Fruit fly (Drosophila melanogaster) whole organism, embryonic: ENCODE data around the gene CG32267.
A peak's percentile ranks its signal among the peaks of the same experiment; 100 is the strongest.

Source experiments
- Adf1 ChIP-seq: fragments of 200-800 bp; sonication (Bioruptor generic); IDR thresholded peaks from 2 replicates; pipeline ENCODE4 v1.3.6; 2022; ENCODE audit warnings: missing biosample characterization, missing genetic modification characterization
- CG11456 ChIP-seq: fragments of 200-800 bp; sonication (Bioruptor generic); IDR thresholded peaks from 3 replicates; pipeline ENCODE4 v1.3.6; 2022; ENCODE audit warnings: missing biosample characterization, missing genetic modification characterization
- CG11696 ChIP-seq: fragments of 200-800 bp; sonication (Bioruptor generic); IDR thresholded peaks from 2 replicates; pipeline ENCODE4 v1.3.6; 2022; ENCODE audit warnings: missing biosample characterization, missing genetic modification characterization
- CG12071 ChIP-seq: fragments of 200-800 bp; sonication (Bioruptor generic); optimal IDR thresholded peaks from 3 replicates; lab custom pipeline; 2018; ENCODE audit warnings: missing biosample characterization, mild to moderate bottlenecking, missing genetic modification characterization
- CG12104 ChIP-seq: fragments of 200-800 bp; sonication (Bioruptor generic); optimal IDR thresholded peaks from 3 replicates; lab custom pipeline; 2016; ENCODE audit warnings: missing biosample characterization, missing genetic modification characterization
- CG13296 ChIP-seq: fragments of 200-800 bp; sonication (Bioruptor generic); optimal IDR thresholded peaks from 3 replicates; lab custom pipeline; 2018; ENCODE audit warnings: missing biosample characterization, mild to moderate bottlenecking, missing genetic modification characterization
- CG18262 ChIP-seq: fragments of 200-800 bp; optimal IDR thresholded peaks from 3 replicates; lab custom pipeline; 2019; ENCODE audit warnings: missing biosample characterization, mild to moderate bottlenecking, missing genetic modification characterization, moderate library complexity
- CG2129 ChIP-seq: fragments of 200-800 bp; sonication (Bioruptor generic); IDR thresholded peaks from 2 replicates; pipeline ENCODE4 v1.3.6; 2022; ENCODE audit warnings: missing biosample characterization, missing genetic modification characterization; ENCODE audit not compliant: partially characterized antibody
- CG3407 ChIP-seq: fragments of 200-800 bp; sonication (Bioruptor generic); optimal IDR thresholded peaks from 2 replicates; lab custom pipeline; 2018; ENCODE audit warnings: missing biosample characterization, mild to moderate bottlenecking, missing genetic modification characterization
- CG3995 ChIP-seq: fragments of 200-800 bp; sonication (Bioruptor generic); optimal IDR thresholded peaks from 3 replicates; lab custom pipeline; 2016; ENCODE audit warnings: missing biosample characterization, missing genetic modification characterization
- CG6272 ChIP-seq: fragments of 200-800 bp; sonication (Bioruptor generic); IDR thresholded peaks from 2 replicates; pipeline ENCODE4 v1.3.6; 2022; ENCODE audit warnings: missing biosample characterization, missing genetic modification characterization
- CG6654 ChIP-seq: fragments of 200-800 bp; sonication (Bioruptor generic); optimal IDR thresholded peaks from 2 replicates; lab custom pipeline; 2017; ENCODE audit warnings: missing biosample characterization, mild to moderate bottlenecking, missing genetic modification characterization
- CG6765 ChIP-seq: fragments of 200-800 bp; sonication (Bioruptor generic); optimal IDR thresholded peaks from 3 replicates; lab custom pipeline; 2017; ENCODE audit warnings: missing biosample characterization, mild to moderate bottlenecking, missing genetic modification characterization
- CG7745 ChIP-seq: fragments of 200-800 bp; sonication (Bioruptor generic); optimal IDR thresholded peaks from 2 replicates; lab custom pipeline; 2018; ENCODE audit warnings: missing biosample characterization, mild to moderate bottlenecking, missing genetic modification characterization, moderate library complexity
- CG7839 ChIP-seq: fragments of 200-800 bp; sonication (Bioruptor generic); optimal IDR thresholded peaks from 3 replicates; lab custom pipeline; 2018; ENCODE audit warnings: missing biosample characterization, mild to moderate bottlenecking, missing genetic modification characterization, moderate library complexity
- CG9609 ChIP-seq: fragments of 200-800 bp; sonication (Bioruptor generic); optimal IDR thresholded peaks from 3 replicates; lab custom pipeline; 2016; ENCODE audit warnings: missing biosample characterization, missing genetic modification characterization
- CG9876 ChIP-seq: fragments of 200-800 bp; sonication (Bioruptor generic); optimal IDR thresholded peaks from 2 replicates; lab custom pipeline; 2016; ENCODE audit warnings: missing biosample characterization, missing genetic modification characterization
- CHES-1-like ChIP-seq: fragments of 200-800 bp; sonication (Bioruptor generic); optimal IDR thresholded peaks from 2 replicates; lab custom pipeline; 2016; ENCODE audit warnings: missing biosample characterization, missing genetic modification characterization
- Chrac-16 ChIP-seq: fragments of 200-800 bp; sonication (Bioruptor generic); optimal IDR thresholded peaks from 3 replicates; lab custom pipeline; 2016; ENCODE audit warnings: missing biosample characterization, missing genetic modification characterization
- Dip3 ChIP-seq: fragments of 200-800 bp; sonication (Bioruptor generic); optimal IDR thresholded peaks from 3 replicates; lab custom pipeline; 2016; ENCODE audit warnings: missing biosample characterization, missing genetic modification characterization
- Doc2 ChIP-seq: fragments of 200-800 bp; sonication (Bioruptor generic); IDR thresholded peaks from 2 replicates; pipeline ENCODE4 v1.3.6; 2022; ENCODE audit warnings: missing biosample characterization, missing genetic modification characterization
- Fer3 ChIP-seq: fragments of 200-800 bp; sonication (Bioruptor generic); optimal IDR thresholded peaks from 2 replicates; lab custom pipeline; 2018; ENCODE audit warnings: missing biosample characterization, mild to moderate bottlenecking, missing genetic modification characterization, moderate library complexity
- Jarid2 ChIP-seq: fragments of 200-800 bp; sonication (Bioruptor generic); optimal IDR thresholded peaks from 3 replicates; lab custom pipeline; 2017; ENCODE audit warnings: mild to moderate bottlenecking, missing biosample characterization, missing genetic modification reagents, missing genetic modification characterization
- Mes4 ChIP-seq: fragments of 200-800 bp; sonication (Bioruptor generic); optimal IDR thresholded peaks from 2 replicates; lab custom pipeline; 2016; ENCODE audit warnings: missing biosample characterization, missing genetic modification characterization
- Optix ChIP-seq: fragments of 200-800 bp; sonication (Bioruptor generic); IDR thresholded peaks from 3 replicates; pipeline ENCODE4 v1.3.6; 2022; ENCODE audit warnings: missing biosample characterization, missing genetic modification characterization
- Sry-δ ChIP-seq: fragments of 200-800 bp; sonication (Bioruptor generic); optimal IDR thresholded peaks from 2 replicates; lab custom pipeline; 2016; ENCODE audit warnings: missing biosample characterization, missing genetic modification characterization
- Trl ChIP-seq, 3 experiments: fragments of >200 bp in 2 of 3; fragments of 200-800 bp in 1 of 3; sonication (Bioruptor generic) in 1 of 3; optimal IDR thresholded peaks; 2 replicates in 1 of 3; 3 replicates in 2 of 3; lab custom pipeline; 2016 to 2017; ENCODE audit warnings: missing biosample characterization in 1 of 3, missing genetic modification characterization in 1 of 3
- Usf ChIP-seq: fragments of 200-800 bp; sonication (Bioruptor generic); optimal IDR thresholded peaks from 2 replicates; lab custom pipeline; 2017; ENCODE audit warnings: missing genotype, missing biosample characterization, missing genetic modification characterization
- YL-1 ChIP-seq: fragments of 200-800 bp; sonication (Bioruptor generic); optimal IDR thresholded peaks from 3 replicates; lab custom pipeline; 2017; ENCODE audit warnings: missing biosample characterization, mild to moderate bottlenecking, missing genetic modification characterization
- bigmax ChIP-seq: fragments of 200-800 bp; sonication (Bioruptor generic); optimal IDR thresholded peaks from 2 replicates; lab custom pipeline; 2018; ENCODE audit warnings: missing biosample characterization, mild to moderate bottlenecking, missing genetic modification characterization
- bowl ChIP-seq: fragments of 200-800 bp; sonication (Bioruptor generic); IDR thresholded peaks from 2 replicates; pipeline ENCODE4 v1.3.6; 2022; ENCODE audit warnings: missing biosample characterization, missing genetic modification characterization
- eve ChIP-seq, 2 experiments: fragments of >200 bp; optimal IDR thresholded peaks; 2 replicates each; lab custom pipeline; 2017; ENCODE audit warnings: missing biosample characterization in 2 of 2, missing genetic modification characterization in 2 of 2
- fd3F ChIP-seq: fragments of 200-800 bp; sonication (Bioruptor generic); optimal IDR thresholded peaks from 2 replicates; lab custom pipeline; 2018; ENCODE audit warnings: missing biosample characterization, mild to moderate bottlenecking, missing genetic modification characterization, moderate library complexity
- fd96Cb ChIP-seq: fragments of 200-800 bp; sonication (Bioruptor generic); optimal IDR thresholded peaks from 2 replicates; lab custom pipeline; 2018; ENCODE audit warnings: missing biosample characterization, mild to moderate bottlenecking, missing genetic modification characterization, moderate library complexity
- her ChIP-seq: fragments of 200-800 bp; sonication (Bioruptor generic); optimal IDR thresholded peaks from 2 replicates; lab custom pipeline; 2016; ENCODE audit warnings: missing biosample characterization, missing genetic modification characterization
- ken ChIP-seq: fragments of 200-800 bp; sonication (Bioruptor generic); IDR thresholded peaks from 3 replicates; pipeline ENCODE4 v1.3.6; 2022; ENCODE audit warnings: missing biosample characterization, missing genetic modification characterization
- kni ChIP-seq: fragments of 200-800 bp; sonication (Bioruptor generic); optimal IDR thresholded peaks from 3 replicates; lab custom pipeline; 2017; ENCODE audit warnings: mild to moderate bottlenecking, missing biosample characterization, missing genetic modification reagents, missing genetic modification characterization
- mam ChIP-seq: fragments of 200-800 bp; sonication (Bioruptor generic); optimal IDR thresholded peaks from 3 replicates; lab custom pipeline; 2016; ENCODE audit warnings: missing biosample characterization, missing genetic modification characterization
- mirr ChIP-seq: fragments of 200-800 bp; sonication (Bioruptor generic); optimal IDR thresholded peaks from 3 replicates; lab custom pipeline; 2018; ENCODE audit warnings: missing biosample characterization, mild to moderate bottlenecking, missing genetic modification characterization
- nerfin-1 ChIP-seq: fragments of 200-800 bp; sonication (Bioruptor generic); optimal IDR thresholded peaks from 3 replicates; lab custom pipeline; 2019; ENCODE audit warnings: missing biosample characterization, mild to moderate bottlenecking, missing genetic modification characterization, moderate library complexity
- org-1 ChIP-seq: fragments of 200-800 bp; sonication (Bioruptor generic); optimal IDR thresholded peaks from 2 replicates; lab custom pipeline; 2017; ENCODE audit warnings: missing biosample characterization, missing genetic modification characterization
- pan ChIP-seq, 4 experiments: fragments of >200 bp in 3 of 4; fragments of 200-800 bp in 1 of 4; sonication (Bioruptor generic) in 1 of 4; optimal IDR thresholded peaks in 3 of 4; IDR thresholded peaks in 1 of 4; 2 replicates each; pipeline versions ENCODE4 v1.3.6 to Lab custom; 2017 to 2022; ENCODE audit warnings: missing biosample characterization in 2 of 4, missing genetic modification characterization in 2 of 4, mixed read lengths in 1 of 4
- pfk ChIP-seq: fragments of 200-800 bp; sonication (Bioruptor generic); optimal IDR thresholded peaks from 2 replicates; lab custom pipeline; 2018; ENCODE audit warnings: missing biosample characterization, mild to moderate bottlenecking, missing genetic modification characterization, moderate library complexity
- prd ChIP-seq, 3 experiments: fragments of >200 bp in 2 of 3; fragments of 200-800 bp in 1 of 3; sonication (Bioruptor generic) in 1 of 3; optimal IDR thresholded peaks in 2 of 3; IDR thresholded peaks in 1 of 3; 2 replicates in 2 of 3; 3 replicates in 1 of 3; pipeline versions ENCODE4 v1.3.6 to Lab custom; 2017 to 2022; ENCODE audit warnings: missing biosample characterization in 1 of 3, missing genetic modification characterization in 1 of 3
- sima ChIP-seq: fragments of 200-800 bp; sonication (Bioruptor generic); optimal IDR thresholded peaks from 2 replicates; lab custom pipeline; 2016; ENCODE audit warnings: missing biosample characterization, missing genetic modification characterization
- slbo ChIP-seq: fragments of 200-800 bp; sonication (Bioruptor generic); IDR thresholded peaks from 2 replicates; pipeline ENCODE4 v1.3.6; 2022; ENCODE audit warnings: missing biosample characterization, missing genetic modification characterization
- sqz ChIP-seq: fragments of 200-800 bp; sonication (Bioruptor generic); optimal IDR thresholded peaks from 3 replicates; lab custom pipeline; 2018; ENCODE audit warnings: missing biosample characterization, mild to moderate bottlenecking, missing genetic modification characterization
- ssp ChIP-seq: fragments of 200-800 bp; sonication (Bioruptor generic); IDR thresholded peaks from 2 replicates; pipeline ENCODE4 v1.3.6; 2022; ENCODE audit warnings: missing biosample characterization, missing genetic modification characterization
- zen2 ChIP-seq: fragments of 200-800 bp; sonication (Bioruptor generic); IDR thresholded peaks from 3 replicates; pipeline ENCODE4 v1.3.6; 2022; ENCODE audit warnings: missing biosample characterization, missing genetic modification characterization; ENCODE audit not compliant: partially characterized antibody
- zf30C ChIP-seq: fragments of 200-800 bp; sonication (Bioruptor generic); optimal IDR thresholded peaks from 3 replicates; lab custom pipeline; 2018; ENCODE audit warnings: missing biosample characterization, mild to moderate bottlenecking, missing genetic modification characterization

Gene CG32267

dm6 chr3L:3438473-3438872, 33.4 kb downstream of the CG32267 start (continued):
- peak; percentile 19 for TF ChIP-seq fd3F (GFP tag; lab: Kevin White, UChicago)
- peak in 1 of 2 experiments; percentile 56 for TF ChIP-seq eve (GFP tag; optimal IDR thresholded peaks at IDR 0.05; lab: Kevin White, UChicago)
- TF ChIP-seq Dip3 (GFP tag; lab: Kevin White, UChicago), result no peak
- TF ChIP-seq CG11696, result no peak
- TF ChIP-seq ken, result no peak
- TF ChIP-seq bigmax (GFP tag; lab: Kevin White, UChicago), result no peak
- no peak for TF ChIP-seq CG11456 (GFP tag; lab: Robert Waterston, UW)
- TF ChIP-seq Jarid2 (GFP tag; lab: Kevin White, UChicago), result peak; percentile 10
- no peak for TF ChIP-seq prd (optimal IDR thresholded peaks at IDR 0.05; lab: Kevin White, UChicago)
- peak; percentile 84 for TF ChIP-seq prd (GFP tag; IDR thresholded peaks at IDR 0.05; lab: Robert Waterston, UW)
- no peak for TF ChIP-seq bowl
- TF ChIP-seq sima, result no peak
- peak; percentile 57 for TF ChIP-seq sqz (GFP tag; lab: Kevin White, UChicago)
- no peak for TF ChIP-seq Doc2 (GFP tag; lab: Robert Waterston, UW)
- no peak for TF ChIP-seq zen2 (GFP tag; lab: Robert Waterston, UW)
- TF ChIP-seq Sry-δ (GFP tag; lab: Kevin White, UChicago), result peak; percentile 12
- TF ChIP-seq CG13296 (GFP tag; lab: Kevin White, UChicago), result no peak
- TF ChIP-seq CG3407 (GFP tag; lab: Kevin White, UChicago), result peak; percentile 52
- no peak for TF ChIP-seq CG3995
- no peak for TF ChIP-seq CG2129 (GFP tag; lab: Robert Waterston, UW)
- peak; percentile 54 for TF ChIP-seq Fer3 (tag; lab: Kevin White, UChicago)
- no peak for TF ChIP-seq CG6765 (GFP tag; lab: Kevin White, UChicago)
- TF ChIP-seq Adf1, result no peak
- TF ChIP-seq pfk, result no peak
- no peak for TF ChIP-seq CG9876 (GFP tag; lab: Kevin White, UChicago)
- no peak for TF ChIP-seq pan (optimal IDR thresholded peaks at IDR 0.05; lab: Kevin White, UChicago)
- peak in 1 of 2 experiments; percentile 79 for TF ChIP-seq pan (GFP tag; optimal IDR thresholded peaks at IDR 0.05 in 1 of 2, IDR thresholded peaks at IDR 0.05 in 1 of 2)
- TF ChIP-seq CG9609 (GFP tag; lab: Kevin White, UChicago), result no peak
- no peak for TF ChIP-seq her (GFP tag; lab: Kevin White, UChicago)
- TF ChIP-seq CG7839, result peak; percentile 75
- peak; percentile 87 for TF ChIP-seq zf30C (GFP tag; lab: Kevin White, UChicago)
- no peak for TF ChIP-seq Optix
- peak; percentile 47 for TF ChIP-seq org-1 (GFP tag; lab: Kevin White, UChicago)
- no peak for TF ChIP-seq Trl (optimal IDR thresholded peaks at IDR 0.05; lab: Kevin White, UChicago)
- peak; percentile 58 for TF ChIP-seq Trl (GFP tag; optimal IDR thresholded peaks at IDR 0.05; lab: Kevin White, UChicago)
- no peak for TF ChIP-seq CHES-1-like (GFP tag; lab: Kevin White, UChicago)
- 0 out of 2 replicates have a peak, but pooled peaks have one; percentile 35 for TF ChIP-seq ssp
- no peak for TF ChIP-seq Usf (GFP tag; lab: Kevin White, UChicago)
- TF ChIP-seq CG6654 (GFP tag; lab: Kevin White, UChicago), result peak; percentile 6
- TF ChIP-seq kni (GFP tag; lab: Kevin White, UChicago), result peak; percentile 19
- TF ChIP-seq YL-1 (GFP tag; lab: Kevin White, UChicago), result no peak
- peak; percentile 5 for TF ChIP-seq mam (GFP tag; lab: Kevin White, UChicago)
- TF ChIP-seq nerfin-1 (tag; lab: Kevin White, UChicago), result peak; percentile 69
- no peak for TF ChIP-seq mirr (GFP tag; lab: Kevin White, UChicago)
- no peak for TF ChIP-seq CG6272 (GFP tag; lab: Robert Waterston, UW)
- peak; percentile 67 for TF ChIP-seq Chrac-16 (GFP tag; lab: Kevin White, UChicago)
- no peak for TF ChIP-seq CG12071
- peak; percentile 63 for TF ChIP-seq fd96Cb
- peak; percentile 38 for TF ChIP-seq Mes4 (GFP tag; lab: Kevin White, UChicago)
- TF ChIP-seq CG7745 (tag; lab: Kevin White, UChicago), result no peak
- no peak for TF ChIP-seq CG12104 (GFP tag; lab: Kevin White, UChicago)
- TF ChIP-seq CG18262 (tag; lab: Kevin White, UChicago), result peak; percentile 88
- peak; percentile 51 for TF ChIP-seq slbo
